Comparison of ENCODE assay signal across 3 worm cellular contexts in the genomic region with DNA sequence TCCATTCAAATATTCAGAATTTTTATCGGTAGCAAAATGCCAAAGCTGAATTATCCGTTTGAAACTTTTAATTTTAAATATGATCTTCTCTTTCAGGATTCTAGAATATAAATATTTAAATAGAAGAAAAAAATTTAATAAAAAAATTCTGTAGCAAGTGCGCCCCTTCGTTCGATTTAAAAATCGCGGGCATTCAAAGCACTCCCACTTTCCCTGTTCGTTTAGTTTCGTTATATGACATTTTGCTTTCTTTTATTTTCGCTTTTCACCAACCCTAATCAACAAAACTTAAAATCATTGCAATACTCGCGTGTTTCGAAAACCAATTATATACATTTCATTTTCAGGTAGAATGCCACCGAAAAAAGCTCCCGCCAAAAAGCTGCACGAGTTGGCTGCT.
TF ChIP-seq lines count a peak whose summit lies in the region.

Gene vrk-1, plus strand, starts transcription at position 348 of the 400 bp plus-strand sequence.

TF ChIP-seq in whole organism, L1 larva, 84 proteins besides CTCF, POLR2A, EP300 and RAD21:
- no peak for TF ChIP-seq sox-4 (tag; optimal IDR thresholded peaks at IDR 0.05; lab: Kevin White, UChicago)
- TF ChIP-seq sptf-1 (tag; optimal IDR thresholded peaks at IDR 0.05; lab: Kevin White, UChicago): no peak
- no peak for TF ChIP-seq fkh-4 (tag; optimal IDR thresholded peaks at IDR 0.05; lab: Kevin White, UChicago; ENCODE audit: borderline replicate concordance)
- no peak for TF ChIP-seq grh-1 (GFP tag; IDR thresholded peaks at IDR 0.05; lab: Robert Waterston, UW)
- peak in 1 of 3 experiments; percentile 49 for TF ChIP-seq dpl-1 (GFP tag; optimal IDR thresholded peaks at IDR 0.05; lab: Kevin White, UChicago)
- peak in 1 of 2 experiments; percentile 9 for TF ChIP-seq efl-1 (optimal IDR thresholded peaks at IDR 0.05; lab: Kevin White, UChicago)
- TF ChIP-seq efl-1 (GFP tag; optimal IDR thresholded peaks at IDR 0.05 in 1 of 2; lab: Kevin White, UChicago): peak; percentile 17 to 91
- TF ChIP-seq efl-3 (GFP tag; optimal IDR thresholded peaks at IDR 0.05; lab: Kevin White, UChicago): no peak
- TF ChIP-seq mab-9 (GFP tag; IDR thresholded peaks at IDR 0.05; lab: Robert Waterston, UW): no peak
- TF ChIP-seq unc-62 (GFP tag; optimal IDR thresholded peaks at IDR 0.05; lab: Kevin White, UChicago): no peak
- peak in 1 of 2 experiments; percentile 28 for TF ChIP-seq lin-35 (GFP tag; optimal IDR thresholded peaks at IDR 0.05; lab: Kevin White, UChicago)
- no peak for TF ChIP-seq ceh-63 (GFP tag; optimal IDR thresholded peaks at IDR 0.05; lab: Kevin White, UChicago)
- TF ChIP-seq unc-86 (tag; optimal IDR thresholded peaks at IDR 0.05; lab: Kevin White, UChicago): no peak
- no peak for TF ChIP-seq ceh-88 (GFP tag; IDR thresholded peaks at IDR 0.05; lab: Robert Waterston, UW)
- no peak for TF ChIP-seq pag-3 (tag; optimal IDR thresholded peaks at IDR 0.05; lab: Kevin White, UChicago; ENCODE audit: borderline replicate concordance, insufficient read depth)
- TF ChIP-seq tbx-2 (tag; optimal IDR thresholded peaks at IDR 0.05; lab: Kevin White, UChicago): no peak
- TF ChIP-seq fos-1 (tag; optimal IDR thresholded peaks at IDR 0.05; lab: Kevin White, UChicago): no peak
- TF ChIP-seq nhr-11 (tag; optimal IDR thresholded peaks at IDR 0.05; lab: Kevin White, UChicago): no peak
- TF ChIP-seq blmp-1 (tag; optimal IDR thresholded peaks at IDR 0.05; lab: Kevin White, UChicago): peak; percentile 86
- TF ChIP-seq nhr-85 (tag; lab: Kevin White, UChicago): no peak
- TF ChIP-seq skn-1 (tag; optimal IDR thresholded peaks at IDR 0.05; lab: Kevin White, UChicago): no peak
- no peak for TF ChIP-seq C04F5.9 (tag; optimal IDR thresholded peaks at IDR 0.05; lab: Kevin White, UChicago)
- TF ChIP-seq ztf-11 (tag; optimal IDR thresholded peaks at IDR 0.05; lab: Kevin White, UChicago): no peak
- no peak for TF ChIP-seq fkh-10 (GFP tag; optimal IDR thresholded peaks at IDR 0.05; lab: Kevin White, UChicago)

TF ChIP-seq in whole organism, L4 larva, 104 proteins besides CTCF, POLR2A, EP300 and RAD21:
- TF ChIP-seq daf-16 (GFP tag; optimal IDR thresholded peaks at IDR 0.05; lab: Kevin White, UChicago): no peak
- TF ChIP-seq daf-16 (tag; optimal IDR thresholded peaks at IDR 0.05; lab: Kevin White, UChicago): no peak
- no peak for TF ChIP-seq unc-130 (GFP tag; optimal IDR thresholded peaks at IDR 0.05; lab: Kevin White, UChicago)
- peak; percentile 47 for TF ChIP-seq lin-38 (GFP tag; IDR thresholded peaks at IDR 0.05; lab: Robert Waterston, UW)
- no peak for TF ChIP-seq Y75B8A.6 (GFP tag; IDR thresholded peaks at IDR 0.05; lab: Robert Waterston, UW)
- TF ChIP-seq fos-1 (tag; optimal IDR thresholded peaks at IDR 0.05; lab: Kevin White, UChicago): no peak
- TF ChIP-seq lsy-2 (tag; optimal IDR thresholded peaks at IDR 0.05; lab: Kevin White, UChicago): peak in 1 of 2 experiments; percentile 25
- TF ChIP-seq ztf-7 (tag; optimal IDR thresholded peaks at IDR 0.05; lab: Kevin White, UChicago): no peak
- no peak for TF ChIP-seq pha-4 (GFP tag; IDR thresholded peaks at IDR 0.05; lab: Robert Waterston, UW)
- no peak for TF ChIP-seq pha-4 (tag; optimal IDR thresholded peaks at IDR 0.05; lab: Kevin White, UChicago)
- no peak for TF ChIP-seq ama-1 (optimal IDR thresholded peaks at IDR 0.05; lab: Kevin White, UChicago)
- no peak for TF ChIP-seq tra-1 (GFP tag; IDR thresholded peaks at IDR 0.05; lab: Robert Waterston, UW)
- no peak for TF ChIP-seq Y105C5A.15 (GFP tag; IDR thresholded peaks at IDR 0.05; lab: Robert Waterston, UW)
- no peak for TF ChIP-seq F37D6.2 (tag; optimal IDR thresholded peaks at IDR 0.05; lab: Kevin White, UChicago)
- TF ChIP-seq ceh-62 (tag; optimal IDR thresholded peaks at IDR 0.05; lab: Kevin White, UChicago): no peak
- peak; percentile 24 for TF ChIP-seq mes-2 (tag; optimal IDR thresholded peaks at IDR 0.05; lab: Kevin White, UChicago; ENCODE audit: poor library complexity, severe bottlenecking)
- no peak for TF ChIP-seq F26F4.8 (GFP tag; conservative IDR thresholded peaks at IDR 0.05; lab: Robert Waterston, UW)
- no peak for TF ChIP-seq nhr-237 (tag; optimal IDR thresholded peaks at IDR 0.05; lab: Kevin White, UChicago)
- no peak for TF ChIP-seq fkh-10 (GFP tag; optimal IDR thresholded peaks at IDR 0.05; lab: Kevin White, UChicago)
- no peak for TF ChIP-seq ceh-28 (tag; optimal IDR thresholded peaks at IDR 0.05; lab: Kevin White, UChicago)
- no peak for TF ChIP-seq T20F7.1 (GFP tag; optimal IDR thresholded peaks at IDR 0.05; lab: Kevin White, UChicago)
- TF ChIP-seq nhr-28 (tag; optimal IDR thresholded peaks at IDR 0.05; lab: Kevin White, UChicago): no peak
- TF ChIP-seq daf-19 (GFP tag; conservative IDR thresholded peaks at IDR 0.05; lab: Robert Waterston, UW): no peak
- no peak for TF ChIP-seq nhr-6 (tag; optimal IDR thresholded peaks at IDR 0.05; lab: Kevin White, UChicago)
- TF ChIP-seq dpl-1 (GFP tag; optimal IDR thresholded peaks at IDR 0.05; lab: Kevin White, UChicago): peak; percentile 48

TF ChIP-seq in whole organism, young adult, 124 proteins besides CTCF, POLR2A, EP300 and RAD21:
- TF ChIP-seq T26A5.8 (tag; optimal IDR thresholded peaks at IDR 0.05; lab: Kevin White, UChicago) (no peak), madf-6 (GFP tag; IDR thresholded peaks at IDR 0.05; lab: Robert Waterston, UW) (peak; percentile 35), attf-6 (GFP tag; IDR thresholded peaks at IDR 0.05; lab: Robert Waterston, UW) (no peak), sea-2 (GFP tag; IDR thresholded peaks at IDR 0.05; lab: Robert Waterston, UW) (no peak), Y95B8A.8 (GFP tag; IDR thresholded peaks at IDR 0.05; lab: Robert Waterston, UW) (no peak), snpc-4 (GFP tag; optimal IDR thresholded peaks at IDR 0.05; lab: Kevin White, UChicago) (no peak), snpc-4 (tag; optimal IDR thresholded peaks at IDR 0.05; lab: Kevin White, UChicago) (no peak)
